Fruit fly (Drosophila melanogaster) whole organism, embryonic: ENCODE measurements around the gene wg.

ENCODE experiments used
- Atf6 ChIP-seq: fragments of 200-800 bp; sonication (Bioruptor generic); IDR thresholded peaks from 2 replicates; pipeline ENCODE4 v1.3.6; 2022; ENCODE audit warnings: missing biosample characterization, missing genetic modification characterization
- B-H2 ChIP-seq: fragments of 200-800 bp; sonication (Bioruptor generic); optimal IDR thresholded peaks from 2 replicates; lab custom pipeline; 2018; ENCODE audit warnings: missing biosample characterization, mild to moderate bottlenecking, missing genetic modification characterization
- Bgb ChIP-seq: fragments of 200-800 bp; sonication (Bioruptor generic); IDR thresholded peaks from 2 replicates; pipeline ENCODE4 v1.3.6; 2022; ENCODE audit warnings: missing biosample characterization, missing genetic modification characterization; ENCODE audit not compliant: partially characterized antibody
- CG10431 ChIP-seq: fragments of 200-800 bp; sonication (Bioruptor generic); optimal IDR thresholded peaks from 3 replicates; lab custom pipeline; 2018; ENCODE audit warnings: missing biosample characterization, mild to moderate bottlenecking, missing genetic modification characterization
- CG12071 ChIP-seq: fragments of 200-800 bp; sonication (Bioruptor generic); optimal IDR thresholded peaks from 3 replicates; lab custom pipeline; 2018; ENCODE audit warnings: missing biosample characterization, mild to moderate bottlenecking, missing genetic modification characterization
- CG12219 ChIP-seq: fragments of 200-800 bp; sonication (Bioruptor generic); optimal IDR thresholded peaks from 3 replicates; lab custom pipeline; 2018; ENCODE audit warnings: missing biosample characterization, mild to moderate bottlenecking, missing genetic modification characterization
- CG14441 ChIP-seq: fragments of 200-800 bp; sonication (Bioruptor generic); IDR thresholded peaks from 2 replicates; pipeline ENCODE4 v1.3.6; 2022; ENCODE audit warnings: missing biosample characterization, missing genetic modification characterization
- CG17328 ChIP-seq: fragments of 200-800 bp; sonication (Bioruptor generic); IDR thresholded peaks from 2 replicates; pipeline ENCODE4 v1.3.6; 2022; ENCODE audit warnings: missing biosample characterization, missing genetic modification characterization
- CG18599 ChIP-seq: fragments of 200-800 bp; sonication (Bioruptor generic); optimal IDR thresholded peaks from 3 replicates; lab custom pipeline; 2017; ENCODE audit warnings: missing biosample characterization, missing genetic modification characterization, mild to moderate bottlenecking, moderate library complexity, missing genetic modification reagents
- CG2129 ChIP-seq: fragments of 200-800 bp; sonication (Bioruptor generic); IDR thresholded peaks from 2 replicates; pipeline ENCODE4 v1.3.6; 2022; ENCODE audit warnings: missing biosample characterization, missing genetic modification characterization; ENCODE audit not compliant: partially characterized antibody
- CG2712 ChIP-seq: fragments of 200-800 bp; optimal IDR thresholded peaks from 3 replicates; lab custom pipeline; 2019; ENCODE audit warnings: missing biosample characterization, mild to moderate bottlenecking, missing genetic modification characterization, moderate library complexity
- CG2875 ChIP-seq: fragments of 200-800 bp; sonication (Bioruptor generic); optimal IDR thresholded peaks from 2 replicates; lab custom pipeline; 2017; ENCODE audit warnings: missing biosample characterization, mild to moderate bottlenecking, missing genetic modification characterization, missing genetic modification reagents
- CG3726 ChIP-seq: fragments of 200-800 bp; sonication (Bioruptor generic); IDR thresholded peaks from 3 replicates; pipeline ENCODE4, ENCODE4 v1.3.6; 2022; ENCODE audit warnings: missing biosample characterization, missing genetic modification characterization
- CG42726 ChIP-seq: fragments of 200-800 bp; sonication (Bioruptor generic); IDR thresholded peaks from 2 replicates; pipeline ENCODE4 v1.3.6; 2022; ENCODE audit warnings: missing biosample characterization, missing genetic modification characterization; ENCODE audit not compliant: partially characterized antibody
- CG43689 ChIP-seq: fragments of 200-800 bp; sonication (Bioruptor generic); IDR thresholded peaks from 2 replicates; pipeline ENCODE4 v1.3.6; 2022; ENCODE audit warnings: missing biosample characterization, missing genetic modification characterization
- CG4617 ChIP-seq: fragments of 200-800 bp; sonication (Bioruptor generic); optimal IDR thresholded peaks from 3 replicates; lab custom pipeline; 2016; ENCODE audit warnings: missing biosample characterization, missing genetic modification characterization, borderline replicate concordance
- CG6254 ChIP-seq: fragments of 200-800 bp; sonication (Bioruptor generic); optimal IDR thresholded peaks from 3 replicates; lab custom pipeline; 2017; ENCODE audit warnings: mild to moderate bottlenecking, missing biosample characterization, missing genetic modification reagents, missing genetic modification characterization
- CG6683 ChIP-seq: fragments of 200-800 bp; sonication (Bioruptor generic); optimal IDR thresholded peaks from 2 replicates; lab custom pipeline; 2017; ENCODE audit warnings: missing biosample characterization, mild to moderate bottlenecking, missing genetic modification characterization, missing genetic modification reagents
- CG6765 ChIP-seq: fragments of 200-800 bp; sonication (Bioruptor generic); optimal IDR thresholded peaks from 3 replicates; lab custom pipeline; 2017; ENCODE audit warnings: missing biosample characterization, mild to moderate bottlenecking, missing genetic modification characterization
- CG6813 ChIP-seq: fragments of 200-800 bp; sonication (Bioruptor generic); optimal IDR thresholded peaks from 2 replicates; lab custom pipeline; 2017; ENCODE audit warnings: missing biosample characterization, missing genetic modification characterization, mild to moderate bottlenecking, moderate library complexity, missing genetic modification reagents
- CG8290 ChIP-seq, 3 experiments: fragments of 200-800 bp; sonication (Bioruptor generic); optimal IDR thresholded peaks; 2 replicates each; lab custom pipeline; 2016 to 2019; ENCODE audit warnings: missing biosample characterization in 3 of 3, missing genetic modification characterization in 3 of 3, mild to moderate bottlenecking in 2 of 3, moderate library complexity in 1 of 3
- CG8359 ChIP-seq: fragments of 200-800 bp; sonication (Bioruptor generic); optimal IDR thresholded peaks from 2 replicates; lab custom pipeline; 2017; ENCODE audit warnings: missing biosample characterization, mild to moderate bottlenecking, missing genetic modification characterization, borderline replicate concordance
- CG9609 ChIP-seq: fragments of 200-800 bp; sonication (Bioruptor generic); optimal IDR thresholded peaks from 3 replicates; lab custom pipeline; 2016; ENCODE audit warnings: missing biosample characterization, missing genetic modification characterization
- Camta ChIP-seq: fragments of 200-800 bp; sonication (Bioruptor generic); optimal IDR thresholded peaks from 2 replicates; lab custom pipeline; 2016; ENCODE audit warnings: missing biosample characterization, missing genetic modification characterization
- D19A ChIP-seq: fragments of 200-800 bp; optimal IDR thresholded peaks from 3 replicates; lab custom pipeline; 2019; ENCODE audit warnings: missing biosample characterization, mild to moderate bottlenecking, missing genetic modification characterization, moderate library complexity
- Deaf1 ChIP-seq: fragments of 200-800 bp; optimal IDR thresholded peaks from 3 replicates; lab custom pipeline; 2019; ENCODE audit warnings: missing biosample characterization, mild to moderate bottlenecking, missing genetic modification characterization, moderate library complexity
- Dfd ChIP-seq, 2 experiments: fragments of >200 bp; optimal IDR thresholded peaks; 2 replicates each; lab custom pipeline; 2017; ENCODE audit warnings: missing biosample characterization in 2 of 2, missing genetic modification characterization in 2 of 2
- H15 ChIP-seq: fragments of 200-800 bp; sonication (Bioruptor generic); IDR thresholded peaks from 3 replicates; pipeline ENCODE4 v1.3.6; 2022; ENCODE audit warnings: missing biosample characterization, missing genetic modification characterization
- Hr51 ChIP-seq, 2 experiments: fragments of 200-800 bp; sonication (Bioruptor generic); optimal IDR thresholded peaks; 2 replicates in 1 of 2; 3 replicates in 1 of 2; lab custom pipeline; 2016 to 2018; ENCODE audit warnings: missing biosample characterization in 2 of 2, missing genetic modification characterization in 2 of 2, mild to moderate bottlenecking in 1 of 2, moderate library complexity in 1 of 2
- Meics ChIP-seq: fragments of 200-800 bp; sonication (Bioruptor generic); optimal IDR thresholded peaks from 2 replicates; lab custom pipeline; 2017; ENCODE audit warnings: missing biosample characterization, mild to moderate bottlenecking, missing genetic modification characterization
- NFAT ChIP-seq: fragments of 200-800 bp; sonication (Bioruptor generic); IDR thresholded peaks from 2 replicates; pipeline ENCODE4 v1.3.6; 2022; ENCODE audit warnings: missing biosample characterization, missing genetic modification characterization
- Oli ChIP-seq: fragments of 200-800 bp; sonication (Bioruptor generic); optimal IDR thresholded peaks from 2 replicates; lab custom pipeline; 2018; ENCODE audit warnings: missing biosample characterization, mild to moderate bottlenecking, missing genetic modification characterization, moderate library complexity
- Optix ChIP-seq: fragments of 200-800 bp; sonication (Bioruptor generic); IDR thresholded peaks from 3 replicates; pipeline ENCODE4 v1.3.6; 2022; ENCODE audit warnings: missing biosample characterization, missing genetic modification characterization
- Tbp ChIP-seq: fragments of >200 bp; optimal IDR thresholded peaks from 2 replicates; lab custom pipeline; 2018; ENCODE audit warnings: missing biosample characterization, missing genetic modification characterization
- ato ChIP-seq: fragments of 200-800 bp; sonication (Bioruptor generic); IDR thresholded peaks from 2 replicates; pipeline ENCODE4 v1.3.6; 2022; ENCODE audit warnings: missing biosample characterization, missing genetic modification characterization; ENCODE audit not compliant: partially characterized antibody
- bowl ChIP-seq: fragments of 200-800 bp; sonication (Bioruptor generic); IDR thresholded peaks from 2 replicates; pipeline ENCODE4 v1.3.6; 2022; ENCODE audit warnings: missing biosample characterization, missing genetic modification characterization
- chm ChIP-seq: fragments of 200-800 bp; sonication (Bioruptor generic); IDR thresholded peaks from 2 replicates; pipeline ENCODE4 v1.3.6; 2022; ENCODE audit warnings: missing biosample characterization, missing genetic modification characterization
- ci ChIP-seq: fragments of 200-800 bp; sonication (Bioruptor generic); IDR thresholded peaks from 3 replicates; pipeline ENCODE4 v1.3.6; 2022; ENCODE audit warnings: missing biosample characterization, missing genetic modification characterization
- ken ChIP-seq: fragments of 200-800 bp; sonication (Bioruptor generic); IDR thresholded peaks from 3 replicates; pipeline ENCODE4 v1.3.6; 2022; ENCODE audit warnings: missing biosample characterization, missing genetic modification characterization
- onecut ChIP-seq: fragments of 200-800 bp; sonication (Bioruptor generic); IDR thresholded peaks from 2 replicates; pipeline ENCODE4 v1.3.6; 2022; ENCODE audit warnings: missing biosample characterization, missing genetic modification characterization
- org-1 ChIP-seq: fragments of 200-800 bp; sonication (Bioruptor generic); optimal IDR thresholded peaks from 2 replicates; lab custom pipeline; 2017; ENCODE audit warnings: missing biosample characterization, missing genetic modification characterization
- repo ChIP-seq: fragments of 200-800 bp; sonication (Bioruptor generic); optimal IDR thresholded peaks from 2 replicates; lab custom pipeline; 2016; ENCODE audit warnings: missing biosample characterization, missing genetic modification characterization
- stwl ChIP-seq: fragments of 200-800 bp; sonication (Bioruptor generic); optimal IDR thresholded peaks from 3 replicates; lab custom pipeline; 2018; ENCODE audit warnings: missing biosample characterization, mild to moderate bottlenecking, missing genetic modification characterization, moderate library complexity
- tll ChIP-seq, 2 experiments: fragments of 200-800 bp in 1 of 2; fragments of >200 bp in 1 of 2; sonication (Bioruptor generic) in 1 of 2; optimal IDR thresholded peaks; 2 replicates each; lab custom pipeline; 2017 to 2019; ENCODE audit warnings: missing biosample characterization in 2 of 2, missing genetic modification characterization in 2 of 2, mild to moderate bottlenecking in 1 of 2, moderate library complexity in 1 of 2
- vfl ChIP-seq: fragments of 200-800 bp; sonication (Bioruptor generic); optimal IDR thresholded peaks from 2 replicates; lab custom pipeline; 2016; ENCODE audit warnings: missing biosample characterization, missing genetic modification characterization
- vvl ChIP-seq: fragments of 200-800 bp; sonication (Bioruptor generic); IDR thresholded peaks from 2 replicates; pipeline ENCODE4 v1.3.6; 2022; ENCODE audit warnings: missing biosample characterization, missing genetic modification characterization
- wek ChIP-seq: fragments of 200-800 bp; sonication (Bioruptor generic); optimal IDR thresholded peaks from 3 replicates; lab custom pipeline; 2018; ENCODE audit warnings: missing biosample characterization, mild to moderate bottlenecking, missing genetic modification characterization, moderate library complexity

The wg gene

dm6 chr2L:7277017-7277416 lies 29.9 kb upstream of the wg start, which contains the start of gene Wnt4 (continued):
- TF ChIP-seq vvl (GFP tag; lab: Robert Waterston, UW), result peak; percentile 62; the same call in 1 of the 2 replicates
- no peak for TF ChIP-seq CG6765 (GFP tag; lab: Kevin White, UChicago)
- no peak for TF ChIP-seq CG8359 (GFP tag; lab: Kevin White, UChicago)
- no peak for TF ChIP-seq CG3726 (GFP tag; lab: Robert Waterston, UW)
- TF ChIP-seq Camta (GFP tag; lab: Kevin White, UChicago), result no peak
- TF ChIP-seq ken (GFP tag; lab: Robert Waterston, UW), result peak; percentile 17; the same call in 1 of the 3 replicates
- TF ChIP-seq Oli (tag; lab: Kevin White, UChicago), result no peak
- no peak for TF ChIP-seq Atf6
- TF ChIP-seq CG42726, result 0 out of 2 replicates have a peak, but pooled peaks have one; percentile 37
- TF ChIP-seq NFAT (GFP tag; lab: Robert Waterston, UW), result 0 out of 2 replicates have a peak, but pooled peaks have one; percentile 16
- TF ChIP-seq CG10431 (GFP tag; lab: Kevin White, UChicago), result no peak
- TF ChIP-seq H15 (GFP tag; lab: Robert Waterston, UW), result no peak
- TF ChIP-seq CG9609 (GFP tag; lab: Kevin White, UChicago), result no peak
- TF ChIP-seq Tbp (GFP tag; lab: Kevin White, UChicago), result no peak
- TF ChIP-seq CG12071 (GFP tag; lab: Kevin White, UChicago), result peak; percentile 20
- no peak for TF ChIP-seq CG8290 (GFP tag; optimal IDR thresholded peaks at IDR 0.05; lab: Kevin White, UChicago)
- peak in 1 of 2 experiments; percentile 41 for TF ChIP-seq CG8290 (tag; optimal IDR thresholded peaks at IDR 0.05; lab: Kevin White, UChicago)
- no peak for TF ChIP-seq vfl (GFP tag; lab: Kevin White, UChicago)
- TF ChIP-seq D19A (tag; lab: Kevin White, UChicago), result no peak
- TF ChIP-seq CG2129 (GFP tag; lab: Robert Waterston, UW), result no peak
- no peak for TF ChIP-seq CG18599 (GFP tag; lab: Kevin White, UChicago)
- TF ChIP-seq CG6254 (GFP tag; lab: Kevin White, UChicago), result peak; percentile 10
- peak; percentile 5 for TF ChIP-seq repo
- no peak for TF ChIP-seq CG12219 (GFP tag; lab: Kevin White, UChicago)
- TF ChIP-seq ci (GFP tag; lab: Robert Waterston, UW), result peak; percentile 79
- TF ChIP-seq Bgb, result peak; percentile 44; the same call in 1 of the 2 replicates
- TF ChIP-seq onecut (GFP tag; lab: Robert Waterston, UW), result peak; percentile 27; the same call in 1 of the 2 replicates
- no peak for TF ChIP-seq bowl (GFP tag; lab: Robert Waterston, UW)
- TF ChIP-seq B-H2 (GFP tag; lab: Kevin White, UChicago), result no peak
- TF ChIP-seq CG2712 (tag; lab: Kevin White, UChicago), result peak; percentile 26
- TF ChIP-seq CG2875, result peak; percentile 0
- peak; percentile 98 for TF ChIP-seq Deaf1 (tag; lab: Kevin White, UChicago)
- TF ChIP-seq wek (GFP tag; lab: Kevin White, UChicago), result peak; percentile 8
- TF ChIP-seq org-1 (GFP tag; lab: Kevin White, UChicago), result no peak
- TF ChIP-seq CG6813 (GFP tag; lab: Kevin White, UChicago), result no peak
- no peak for TF ChIP-seq Optix
- TF ChIP-seq CG43689 (GFP tag; lab: Robert Waterston, UW), result no peak
- peak; percentile 89 for TF ChIP-seq stwl
- TF ChIP-seq Meics (GFP tag; lab: Kevin White, UChicago), result peak; percentile 58
- peak; percentile 35; the same call in 1 of the 2 replicates for TF ChIP-seq ato (GFP tag; lab: Robert Waterston, UW)
- 0 out of 2 replicates have a peak, but pooled peaks have one; percentile 8 for TF ChIP-seq CG17328
- TF ChIP-seq Dfd (GFP tag; optimal IDR thresholded peaks at IDR 0.05; lab: Kevin White, UChicago), result no peak
- no peak for TF ChIP-seq CG6683 (GFP tag; lab: Kevin White, UChicago)
- no peak for TF ChIP-seq tll (GFP tag; optimal IDR thresholded peaks at IDR 0.05; lab: Kevin White, UChicago)
- peak; percentile 65 for TF ChIP-seq chm (GFP tag; lab: Robert Waterston, UW)
- TF ChIP-seq Hr51 (GFP tag; optimal IDR thresholded peaks at IDR 0.05; lab: Kevin White, UChicago), result no peak
- no peak for TF ChIP-seq CG14441
- TF ChIP-seq CG4617 (GFP tag; lab: Kevin White, UChicago), result no peak
